Worm (Caenorhabditis elegans) whole organism, early embryonic: Measurements from ENCODE around the gene C17B7.8.

Experiments used
- B0310.2 ChIP-seq: sonication (generic microtip); optimal IDR thresholded peaks from 2 replicates; lab custom pipeline; 2016; ENCODE audit warnings: mild to moderate bottlenecking, missing genetic modification characterization, missing compliant biosample characterization
- F13C5.2 ChIP-seq: sonication (generic microtip); optimal IDR thresholded peaks from 2 replicates; lab custom pipeline; 2017; ENCODE audit warnings: mild to moderate bottlenecking, missing genetic modification characterization, inconsistent platforms, missing compliant biosample characterization
- aly-1 ChIP-seq: sonication (generic microtip); optimal IDR thresholded peaks from 2 replicates; lab custom pipeline; 2016; ENCODE audit warnings: missing genetic modification characterization, missing compliant biosample characterization
- ama-1 ChIP-seq: fragments of 150-350 bp; optimal IDR thresholded peaks from 2 replicates; lab custom pipeline; 2014
- ceh-13 ChIP-seq: fragments of 200-800 bp; sonication (Bioruptor generic); optimal IDR thresholded peaks from 2 replicates; lab custom pipeline; 2018; ENCODE audit warnings: mild to moderate bottlenecking, missing genetic modification characterization, missing compliant biosample characterization
- ceh-36 ChIP-seq: sonication (generic microtip); optimal IDR thresholded peaks from 2 replicates; lab custom pipeline; 2016; ENCODE audit warnings: missing genetic modification characterization, inconsistent platforms, missing compliant biosample characterization
- ets-7 ChIP-seq: sonication (generic microtip); optimal IDR thresholded peaks from 2 replicates; lab custom pipeline; 2016; ENCODE audit warnings: missing genotype, missing genetic modification characterization, missing compliant biosample characterization
- flt-1 ChIP-seq: fragments of 200-800 bp; sonication (Bioruptor generic); IDR thresholded peaks from 2 replicates; pipeline ENCODE4 v1.3.6; 2022; ENCODE audit warnings: missing genetic modification characterization, missing compliant biosample characterization
- hmbx-1 ChIP-seq: sonication (generic microtip); optimal IDR thresholded peaks from 2 replicates; lab custom pipeline; 2016; ENCODE audit warnings: mild to moderate bottlenecking, missing genetic modification characterization, missing compliant biosample characterization
- hmg-4 ChIP-seq: fragments of 200-800 bp; sonication (Bioruptor generic); optimal IDR thresholded peaks from 2 replicates; lab custom pipeline; 2018; ENCODE audit warnings: mild to moderate bottlenecking, missing genetic modification characterization, missing compliant biosample characterization
- hnd-1 ChIP-seq: sonication (generic microtip); optimal IDR thresholded peaks from 2 replicates; lab custom pipeline; 2016; ENCODE audit warnings: missing genetic modification characterization, missing compliant biosample characterization
- pes-1 ChIP-seq: fragments of 200-800 bp; sonication (Bioruptor generic); IDR thresholded peaks from 2 replicates; pipeline ENCODE4 v1.3.6; 2022; ENCODE audit warnings: missing genetic modification reagents, missing genetic modification characterization, missing compliant biosample characterization
- scrt-1 ChIP-seq: fragments of 200-800 bp; sonication (Bioruptor generic); IDR thresholded peaks from 2 replicates; pipeline ENCODE4 v1.3.6; 2022; ENCODE audit warnings: missing genetic modification characterization, missing compliant biosample characterization
- sea-1 ChIP-seq: fragments of 200-800 bp; sonication (Bioruptor generic); conservative IDR thresholded peaks from 2 replicates; pipeline ENCODE4 v1.3.6; 2022; ENCODE audit warnings: missing genetic modification characterization, missing compliant biosample characterization
- tbx-11 ChIP-seq: fragments of 200-800 bp; sonication (Bioruptor generic); IDR thresholded peaks from 2 replicates; pipeline ENCODE4 v1.3.6; 2022; ENCODE audit warnings: missing genetic modification characterization, missing compliant biosample characterization
- tbx-37 ChIP-seq: fragments of 200-800 bp; sonication (Bioruptor generic); conservative IDR thresholded peaks from 2 replicates; pipeline ENCODE4 v1.3.6; 2022; ENCODE audit warnings: missing genetic modification reagents, missing genetic modification characterization, missing compliant biosample characterization
- tra-4 ChIP-seq: sonication (generic microtip); optimal IDR thresholded peaks from 2 replicates; lab custom pipeline; 2017; ENCODE audit warnings: missing genetic modification characterization, missing compliant biosample characterization

C17B7.8 gene

ce11 chrV:3288134-3288533 is 35.9 kb downstream of the C17B7.8 start:
- TF ChIP-seq ceh-36 (tag; lab: Kevin White, UChicago) (no peak), hmg-4 (GFP tag; lab: Kevin White, UChicago) (no peak), flt-1 (GFP tag; lab: Robert Waterston, UW) (no peak), hnd-1 (no peak), tbx-37 (GFP tag; lab: Robert Waterston, UW) (no peak)

- TF ChIP-seq B0310.2 (tag; lab: Kevin White, UChicago) (no peak), ama-1 (lab: Kevin White, UChicago) (no peak), scrt-1 (GFP tag; lab: Robert Waterston, UW) (no peak), aly-1 (tag; lab: Kevin White, UChicago) (no peak), sea-1 (GFP tag; lab: Robert Waterston, UW) (no peak), hmbx-1 (tag; lab: Kevin White, UChicago) (no peak), hmg-4 (GFP tag; lab: Kevin White, UChicago) (no peak), tbx-37 (GFP tag; lab: Robert Waterston, UW) (no peak), flt-1 (GFP tag; lab: Robert Waterston, UW) (no peak), ceh-13 (GFP tag; lab: Kevin White, UChicago) (no peak), tbx-11 (GFP tag; lab: Robert Waterston, UW) (no peak), ceh-36 (tag; lab: Kevin White, UChicago) (no peak)
Observed at ce11 chrV:3287330-3287729, 36.7 kb downstream of the C17B7.8 start, which contains the start of gene F35F10.7. TSS of gene F35F10.7 (minus strand) at chrV:3287430.

ce11 chrV:3284629-3285028 is 39.4 kb downstream of the C17B7.8 start, which contains the start of gene F35F10.5:
TSS of gene F35F10.5 (plus strand) at chrV:3284929.
- TF ChIP-seq sea-1 (GFP tag; lab: Robert Waterston, UW) (no peak), B0310.2 (tag; lab: Kevin White, UChicago) (no peak), hnd-1 (no peak), ama-1 (lab: Kevin White, UChicago) (no peak), F13C5.2 (no peak), scrt-1 (GFP tag; lab: Robert Waterston, UW) (no peak), hmbx-1 (tag; lab: Kevin White, UChicago) (no peak), tbx-11 (GFP tag; lab: Robert Waterston, UW) (no peak), hmg-4 (GFP tag; lab: Kevin White, UChicago) (no peak), tbx-37 (GFP tag; lab: Robert Waterston, UW) (no peak), ceh-13 (GFP tag; lab: Kevin White, UChicago) (no peak)

ce11 chrV:3282957-3283356 is 41.1 kb downstream of the C17B7.8 start, which contains the start of gene str-64:
TSS of gene str-64 (plus strand) at chrV:3283257.
- no peak for TF ChIP-seq hmbx-1 (tag; lab: Kevin White, UChicago)
- TF ChIP-seq sea-1 (GFP tag; lab: Robert Waterston, UW) = no peak
- TF ChIP-seq pes-1 (GFP tag; lab: Robert Waterston, UW) = no peak
- TF ChIP-seq B0310.2 (tag; lab: Kevin White, UChicago) = no peak
- TF ChIP-seq F13C5.2 = no peak
- no peak for TF ChIP-seq hmg-4 (GFP tag; lab: Kevin White, UChicago)
- TF ChIP-seq hnd-1 = no peak
- no peak for TF ChIP-seq aly-1 (tag; lab: Kevin White, UChicago)
- TF ChIP-seq ceh-36 (tag; lab: Kevin White, UChicago) = no peak
- TF ChIP-seq ets-7 (tag; lab: Kevin White, UChicago) = no peak
- no peak for TF ChIP-seq scrt-1 (GFP tag; lab: Robert Waterston, UW)
- no peak for TF ChIP-seq tbx-11 (GFP tag; lab: Robert Waterston, UW)
- TF ChIP-seq ama-1 (lab: Kevin White, UChicago) = no peak
- TF ChIP-seq tra-4 (tag; lab: Kevin White, UChicago) = no peak
- TF ChIP-seq tbx-37 (GFP tag; lab: Robert Waterston, UW) = no peak
- TF ChIP-seq flt-1 (GFP tag; lab: Robert Waterston, UW) = no peak

ce11 chrV:3281523-3281922 is 42.6 kb downstream of the C17B7.8 start, which contains the start of gene T28A11.25:
TSS of gene T28A11.25 (plus strand) at chrV:3281823.
- TF ChIP-seq ceh-36 (tag; lab: Kevin White, UChicago) = no peak
- TF ChIP-seq hmbx-1 (tag; lab: Kevin White, UChicago) = no peak
- TF ChIP-seq hmg-4 (GFP tag; lab: Kevin White, UChicago) = no peak
- TF ChIP-seq aly-1 (tag; lab: Kevin White, UChicago) = no peak
- no peak for TF ChIP-seq ets-7 (tag; lab: Kevin White, UChicago)
- TF ChIP-seq B0310.2 (tag; lab: Kevin White, UChicago) = no peak

ce11 chrV:3280009-3280408 is 44.1 kb downstream of the C17B7.8 start, which contains the start of gene T28A11.2:
TSS of gene T28A11.2 (plus strand) at chrV:3280379.
- TF ChIP-seq tra-4 (tag; lab: Kevin White, UChicago) (no peak), ama-1 (lab: Kevin White, UChicago) (no peak), tbx-11 (GFP tag; lab: Robert Waterston, UW) (no peak), B0310.2 (tag; lab: Kevin White, UChicago) (no peak), ceh-13 (GFP tag; lab: Kevin White, UChicago) (no peak), aly-1 (tag; lab: Kevin White, UChicago) (no peak), hmbx-1 (tag; lab: Kevin White, UChicago) (no peak), pes-1 (GFP tag; lab: Robert Waterston, UW) (no peak), F13C5.2 (no peak), sea-1 (GFP tag; lab: Robert Waterston, UW) (no peak), hmg-4 (GFP tag; lab: Kevin White, UChicago) (no peak), ets-7 (tag; lab: Kevin White, UChicago) (no peak), scrt-1 (GFP tag; lab: Robert Waterston, UW) (no peak)

- TF ChIP-seq sea-1 (GFP tag; lab: Robert Waterston, UW) (no peak), ets-7 (tag; lab: Kevin White, UChicago) (no peak), tra-4 (tag; lab: Kevin White, UChicago) (no peak), tbx-37 (GFP tag; lab: Robert Waterston, UW) (no peak), ceh-36 (tag; lab: Kevin White, UChicago) (no peak), tbx-11 (GFP tag; lab: Robert Waterston, UW) (no peak), flt-1 (GFP tag; lab: Robert Waterston, UW) (no peak), scrt-1 (GFP tag; lab: Robert Waterston, UW) (no peak), ceh-13 (GFP tag; lab: Kevin White, UChicago) (no peak), hmg-4 (GFP tag; lab: Kevin White, UChicago) (no peak), pes-1 (GFP tag; lab: Robert Waterston, UW) (no peak), B0310.2 (tag; lab: Kevin White, UChicago) (no peak), F13C5.2 (no peak), hmbx-1 (tag; lab: Kevin White, UChicago) (no peak), aly-1 (tag; lab: Kevin White, UChicago) (no peak), ama-1 (lab: Kevin White, UChicago) (no peak), hnd-1 (no peak)
Observed at ce11 chrV:3279138-3279537, 44.9 kb downstream of the C17B7.8 start.
